Worm (Caenorhabditis elegans) whole organism, L4 larva: ENCODE data around the gene F49C12.2.

ENCODE experiments used
- F10B5.3 ChIP-seq: sonication (generic microtip); optimal IDR thresholded peaks from 2 replicates; lab custom pipeline; 2016; ENCODE audit warnings: mild to moderate bottlenecking, missing genetic modification characterization, missing compliant biosample characterization
- T20F7.1 ChIP-seq: fragments of 200-800 bp; sonication (Bioruptor generic); optimal IDR thresholded peaks from 2 replicates; lab custom pipeline; 2018; ENCODE audit warnings: mild to moderate bottlenecking, missing genetic modification characterization, missing compliant biosample characterization
- aha-1 ChIP-seq: fragments of 150-350 bp; peaks from one replicate; lab custom pipeline; 2014; ENCODE audit warnings: missing biosample characterization, missing genetic modification characterization
- ama-1 ChIP-seq: fragments of 150-350 bp; optimal IDR thresholded peaks from 2 replicates; lab custom pipeline; 2014; ENCODE audit warnings: inconsistent platforms, mixed read lengths
- arid-1 ChIP-seq: fragments of 200-800 bp; sonication (Bioruptor generic); conservative IDR thresholded peaks from 2 replicates; pipeline ENCODE4 v1.3.6; 2022; ENCODE audit warnings: missing genetic modification reagents, missing genetic modification characterization, missing compliant biosample characterization
- ceh-20 ChIP-seq: fragments of 200-800 bp; sonication (Bioruptor generic); IDR thresholded peaks from 2 replicates; pipeline ENCODE4 v1.3.6; 2022; ENCODE audit warnings: missing genetic modification reagents, missing genetic modification characterization, missing compliant biosample characterization
- ceh-28 ChIP-seq: fragments of 150-350 bp; optimal IDR thresholded peaks from 2 replicates; lab custom pipeline; 2014; ENCODE audit warnings: missing biosample characterization, missing genetic modification reagents, missing genetic modification characterization
- ctbp-1 ChIP-seq: fragments of 200-800 bp; sonication (Bioruptor generic); IDR thresholded peaks from 2 replicates; pipeline ENCODE4 v1.3.6; 2022; ENCODE audit warnings: missing genetic modification reagents, missing genetic modification characterization, missing compliant biosample characterization
- daf-16 ChIP-seq, 3 experiments: sonication (generic microtip); optimal IDR thresholded peaks; 2 replicates each; lab custom pipeline; 2016 to 2017; ENCODE audit warnings: missing genetic modification characterization in 3 of 3, missing genetic modification reagents in 3 of 3, mild to moderate bottlenecking in 2 of 3, missing compliant biosample characterization in 2 of 3, missing biosample characterization in 1 of 3, moderate library complexity in 1 of 3
- dmd-6 ChIP-seq: fragments of 200-800 bp; sonication (Bioruptor generic); IDR thresholded peaks from 2 replicates; pipeline ENCODE4 v1.3.6; 2022; ENCODE audit warnings: missing genetic modification reagents, missing genetic modification characterization, missing compliant biosample characterization
- dpl-1 ChIP-seq: fragments of 150-350 bp; optimal IDR thresholded peaks from 2 replicates; lab custom pipeline; 2014; ENCODE audit warnings: missing biosample characterization, missing genetic modification reagents, missing genetic modification characterization
- dve-1 ChIP-seq: sonication (generic microtip); optimal IDR thresholded peaks from 2 replicates; lab custom pipeline; 2017; ENCODE audit warnings: antibody characterized with exemption, mild to moderate bottlenecking, missing genetic modification characterization, missing compliant biosample characterization; ENCODE audit not compliant: insufficient read depth
- egl-43 ChIP-seq: fragments of 200-800 bp; sonication (Bioruptor generic); IDR thresholded peaks from 2 replicates; pipeline ENCODE4 v1.3.6; 2022; ENCODE audit warnings: missing genetic modification reagents, missing genetic modification characterization, missing compliant biosample characterization
- fkh-10 ChIP-seq: fragments of 150-350 bp; optimal IDR thresholded peaks from 2 replicates; lab custom pipeline; 2014; ENCODE audit warnings: missing biosample characterization, missing genetic modification reagents, missing genetic modification characterization
- hlh-11 ChIP-seq: fragments of 200-800 bp; sonication (Bioruptor generic); optimal IDR thresholded peaks from 2 replicates; lab custom pipeline; 2018; ENCODE audit warnings: mild to moderate bottlenecking, missing genetic modification characterization, missing compliant biosample characterization
- hlh-30 ChIP-seq: sonication (generic microtip); optimal IDR thresholded peaks from 2 replicates; lab custom pipeline; 2017; ENCODE audit warnings: antibody characterized with exemption, mild to moderate bottlenecking, missing genetic modification characterization, missing compliant biosample characterization; ENCODE audit not compliant: insufficient read depth
- hmg-1.1 ChIP-seq: fragments of 200-800 bp; sonication (Bioruptor generic); IDR thresholded peaks from 2 replicates; pipeline ENCODE4 v1.3.6; 2022; ENCODE audit warnings: missing genetic modification reagents, missing genetic modification characterization, missing compliant biosample characterization
- lin-1 ChIP-seq: fragments of 200-800 bp; sonication (Bioruptor generic); IDR thresholded peaks from 2 replicates; pipeline ENCODE4 v1.3.6; 2022; ENCODE audit warnings: missing genetic modification reagents, missing genetic modification characterization, missing compliant biosample characterization
- lin-15B ChIP-seq: fragments of 150-350 bp; sonication (generic microtip); optimal IDR thresholded peaks from 3 replicates; lab custom pipeline; 2014; ENCODE audit warnings: missing biosample characterization, missing genetic modification characterization
- lin-38 ChIP-seq: fragments of 200-800 bp; sonication (Bioruptor generic); IDR thresholded peaks from 2 replicates; pipeline ENCODE4 v1.3.6; 2022; ENCODE audit warnings: missing genetic modification reagents, missing genetic modification characterization, missing compliant biosample characterization
- lir-3 ChIP-seq: sonication (generic microtip); optimal IDR thresholded peaks from 2 replicates; lab custom pipeline; 2016; ENCODE audit warnings: mild to moderate bottlenecking, missing genetic modification characterization, missing compliant biosample characterization
- lsy-2 ChIP-seq, 2 experiments: fragments of 150-350 bp in 1 of 2; sonication (generic microtip) in 1 of 2; optimal IDR thresholded peaks; 2 replicates each; lab custom pipeline; 2014 to 2017; ENCODE audit warnings: missing biosample characterization in 2 of 2, missing genetic modification characterization in 2 of 2
- madf-5 ChIP-seq, 2 experiments: fragments of 200-800 bp; sonication (Bioruptor generic); IDR thresholded peaks; 2 replicates each; pipeline ENCODE4 v1.3.6; 2022; ENCODE audit warnings: missing compliant biosample characterization in 2 of 2, missing genetic modification characterization in 2 of 2
- madf-9 ChIP-seq: fragments of 200-800 bp; sonication (Bioruptor generic); conservative IDR thresholded peaks from 2 replicates; pipeline ENCODE4 v1.3.6; 2022; ENCODE audit warnings: missing genetic modification reagents, missing genetic modification characterization, missing compliant biosample characterization
- mep-1 ChIP-seq: fragments of 150-350 bp; sonication (generic microtip); optimal IDR thresholded peaks from 3 replicates; lab custom pipeline; 2014; ENCODE audit warnings: missing biosample characterization, missing genetic modification characterization
- mes-2 ChIP-seq: sonication (generic microtip); optimal IDR thresholded peaks from 2 replicates; lab custom pipeline; 2016; ENCODE audit warnings: missing genotype, mild to moderate bottlenecking, missing genetic modification characterization, missing compliant biosample characterization; ENCODE audit not compliant: poor library complexity, severe bottlenecking
- mxl-3 ChIP-seq: fragments of 200-800 bp; sonication (Bioruptor generic); optimal IDR thresholded peaks from 2 replicates; lab custom pipeline; 2018; ENCODE audit warnings: mild to moderate bottlenecking, missing genetic modification characterization, missing compliant biosample characterization
- nhr-10 ChIP-seq: fragments of 150-350 bp; optimal IDR thresholded peaks from 2 replicates; lab custom pipeline; 2014; ENCODE audit warnings: missing biosample characterization, missing genetic modification characterization
- nhr-28 ChIP-seq: fragments of 150-350 bp; optimal IDR thresholded peaks from 2 replicates; lab custom pipeline; 2014; ENCODE audit warnings: missing biosample characterization, missing genetic modification characterization
- nhr-6 ChIP-seq: fragments of 150-350 bp; optimal IDR thresholded peaks from 2 replicates; lab custom pipeline; 2014; ENCODE audit warnings: missing biosample characterization, missing genetic modification characterization
- nhr-77 ChIP-seq: fragments of 150-350 bp; optimal IDR thresholded peaks from 2 replicates; lab custom pipeline; 2014; ENCODE audit warnings: missing biosample characterization, missing genetic modification characterization
- pha-4 ChIP-seq, 2 experiments: fragments of 150-350 bp in 1 of 2; fragments of 200-800 bp in 1 of 2; sonication (Bioruptor generic) in 1 of 2; IDR thresholded peaks in 1 of 2; optimal IDR thresholded peaks in 1 of 2; 2 replicates each; pipeline versions ENCODE4 v1.3.6 to Lab custom; 2014 to 2022; ENCODE audit warnings: missing genetic modification characterization in 2 of 2, missing genetic modification reagents in 2 of 2, missing biosample characterization in 1 of 2, missing compliant biosample characterization in 1 of 2
- pqm-1 ChIP-seq: sonication (generic microtip); optimal IDR thresholded peaks from 2 replicates; lab custom pipeline; 2017; ENCODE audit warnings: missing biosample characterization, missing genetic modification characterization
- saeg-2 ChIP-seq: fragments of 200-800 bp; sonication (Bioruptor generic); IDR thresholded peaks from 2 replicates; pipeline ENCODE4 v1.3.6; 2022; ENCODE audit warnings: missing genetic modification reagents, missing genetic modification characterization, missing compliant biosample characterization
- unc-130 ChIP-seq: sonication (generic microtip); optimal IDR thresholded peaks from 2 replicates; lab custom pipeline; 2016; ENCODE audit warnings: missing genetic modification reagents, missing genetic modification characterization, missing compliant biosample characterization
- unc-39 ChIP-seq: sonication (generic microtip); optimal IDR thresholded peaks from 2 replicates; lab custom pipeline; 2017; ENCODE audit warnings: missing biosample characterization, missing genetic modification characterization
- zfp-2 ChIP-seq: sonication (generic microtip); optimal IDR thresholded peaks from 2 replicates; lab custom pipeline; 2016; ENCODE audit warnings: mild to moderate bottlenecking, missing genetic modification characterization, missing compliant biosample characterization

Gene F49C12.2

ce11 chrIV:9339205-9339604 is 40.2 kb upstream of the F49C12.2 start, which contains the start of gene T20D3.6:
Gene T20D3.6 (minus strand): TSS chrIV:9339305.
- TF ChIP-seq daf-16 (GFP tag; optimal IDR thresholded peaks at IDR 0.05; lab: Kevin White, UChicago) (no peak), daf-16 (tag; optimal IDR thresholded peaks at IDR 0.05; lab: Kevin White, UChicago) (peak; percentile 17), ctbp-1 (GFP tag; lab: Robert Waterston, UW) (no peak), T20F7.1 (GFP tag; lab: Kevin White, UChicago) (peak; percentile 28)
- TF ChIP-seq, all 104 proteins: peak for 2

- peak; percentile 67 for TF ChIP-seq unc-130 (GFP tag; lab: Kevin White, UChicago)
- peak; percentile 66 for TF ChIP-seq mes-2 (tag; lab: Kevin White, UChicago)
- no peak for TF ChIP-seq madf-9
Measured at ce11 chrIV:9336538-9337090, 37.6 kb upstream of the F49C12.2 start, which contains the start of gene T20D3.5. Gene T20D3.5 (plus strand): TSS chrIV:9337040.

ce11 chrIV:9335552-9336251 is 36.7 kb upstream of the F49C12.2 start, which contains the start of the genes coa-4 and T20D3.14:
Gene coa-4 (minus strand): TSS chrIV:9335602.
Gene T20D3.14 (minus strand): TSS chrIV:9335909.
- TF ChIP-seq daf-16 (GFP tag; optimal IDR thresholded peaks at IDR 0.05; lab: Kevin White, UChicago) (no peak), daf-16 (tag; optimal IDR thresholded peaks at IDR 0.05; lab: Kevin White, UChicago) (peak; percentile 64), dpl-1 (GFP tag; lab: Kevin White, UChicago) (peak; percentile 35), dve-1 (peak; percentile 69), hmg-1.1 (GFP tag; lab: Robert Waterston, UW) (0 out of 2 replicates have a peak, but pooled peaks have one; percentile 40), nhr-77 (tag; lab: Kevin White, UChicago) (peak; percentile 23), nhr-10 (tag; lab: Kevin White, UChicago) (no peak), mep-1 (tag; lab: Kevin White, UChicago) (peak; percentile 55), madf-5 (GFP tag; IDR thresholded peaks at IDR 0.05; lab: Robert Waterston, UW) (no peak), lsy-2 (tag; optimal IDR thresholded peaks at IDR 0.05; lab: Kevin White, UChicago) (peak in 1 of 2 experiments; percentile 57), mes-2 (tag; lab: Kevin White, UChicago) (peak; percentile 56), unc-39 (tag; lab: Kevin White, UChicago) (no peak), lin-38 (GFP tag; lab: Robert Waterston, UW) (peak; percentile 29; the same call in 1 of the 2 replicates), pqm-1 (tag; lab: Kevin White, UChicago) (peak; percentile 24), lin-1 (GFP tag; lab: Robert Waterston, UW) (peak; percentile 49; the same call in 1 of the 2 replicates), ceh-20 (GFP tag; lab: Robert Waterston, UW) (0 out of 2 replicates have a peak, but pooled peaks have one; percentile 8), dmd-6 (GFP tag; lab: Robert Waterston, UW) (peak; percentile 75), hlh-30 (tag; lab: Kevin White, UChicago) (peak; percentile 57), pha-4 (GFP tag; IDR thresholded peaks at IDR 0.05; lab: Robert Waterston, UW) (no peak), pha-4 (tag; optimal IDR thresholded peaks at IDR 0.05; lab: Kevin White, UChicago) (peak; percentile 40), saeg-2 (GFP tag; lab: Robert Waterston, UW) (no peak), zfp-2 (tag; lab: Kevin White, UChicago) (no peak), aha-1 (tag; lab: Kevin White, UChicago) (peak; percentile 63), hlh-11 (tag; lab: Kevin White, UChicago) (peak; percentile 64), nhr-6 (tag; lab: Kevin White, UChicago) (no peak), nhr-28 (tag; lab: Kevin White, UChicago) (peak; percentile 27)

ce11 chrIV:9333007-9333406 is 34.0 kb upstream of the F49C12.2 start:
- peak; percentile 80 for TF ChIP-seq dmd-6 (GFP tag; lab: Robert Waterston, UW)
- peak; percentile 29 for TF ChIP-seq T20F7.1 (GFP tag; lab: Kevin White, UChicago)
- TF ChIP-seq egl-43 (GFP tag; lab: Robert Waterston, UW), result no peak
- TF ChIP-seq hlh-11 (tag; lab: Kevin White, UChicago), result peak; percentile 79
- TF ChIP-seq ceh-28 (tag; lab: Kevin White, UChicago), result no peak
- TF ChIP-seq nhr-10 (tag; lab: Kevin White, UChicago), result no peak
- peak; percentile 34 for TF ChIP-seq ama-1 (lab: Kevin White, UChicago)
- TF ChIP-seq aha-1 (tag; lab: Kevin White, UChicago), result peak; percentile 58
- peak; percentile 53 for TF ChIP-seq mxl-3 (GFP tag; lab: Kevin White, UChicago)
- no peak for TF ChIP-seq F10B5.3 (tag; lab: Kevin White, UChicago)
- no peak for TF ChIP-seq lin-15B (tag; lab: Kevin White, UChicago)
- peak; percentile 73 for TF ChIP-seq dve-1
- TF ChIP-seq lin-1 (GFP tag; lab: Robert Waterston, UW), result 0 out of 2 replicates have a peak, but pooled peaks have one; percentile 27
- TF ChIP-seq unc-130 (GFP tag; lab: Kevin White, UChicago), result no peak
- peak; percentile 21 for TF ChIP-seq mep-1 (tag; lab: Kevin White, UChicago)
- peak; percentile 82 for TF ChIP-seq nhr-77 (tag; lab: Kevin White, UChicago)
- TF ChIP-seq hlh-30 (tag; lab: Kevin White, UChicago), result peak; percentile 5
- TF ChIP-seq fkh-10 (GFP tag; lab: Kevin White, UChicago), result no peak
- TF ChIP-seq arid-1, result no peak
- TF ChIP-seq lin-38 (GFP tag; lab: Robert Waterston, UW), result peak; percentile 39; the same call in 1 of the 2 replicates
- peak in 1 of 2 experiments; percentile 2 for TF ChIP-seq daf-16 (GFP tag; optimal IDR thresholded peaks at IDR 0.05; lab: Kevin White, UChicago)
- TF ChIP-seq daf-16 (tag; optimal IDR thresholded peaks at IDR 0.05; lab: Kevin White, UChicago), result peak; percentile 59
- no peak for TF ChIP-seq lir-3
